Fruit fly (Drosophila melanogaster) Kc167 (cell line): ENCODE data around the gene CG17721.

ENCODE experiments used
- Myc ChIP-seq: fragments of >200 bp; optimal IDR thresholded peaks from 2 replicates; lab custom pipeline; 2017; ENCODE audit warnings: missing external identifiers
- Sin3A ChIP-seq: fragments of >200 bp; optimal IDR thresholded peaks from 2 replicates; lab custom pipeline; 2018; ENCODE audit warnings: missing external identifiers
- h ChIP-seq: fragments of >200 bp; optimal IDR thresholded peaks from 3 replicates; lab custom pipeline; 2018; ENCODE audit warnings: missing external identifiers
- insv ChIP-seq: fragments of >200 bp; optimal IDR thresholded peaks from 3 replicates; lab custom pipeline; 2018; ENCODE audit warnings: missing external identifiers
- psq ChIP-seq: fragments of >200 bp; optimal IDR thresholded peaks from 2 replicates; lab custom pipeline; 2017; ENCODE audit warnings: missing external identifiers
- ttk ChIP-seq: sonication (Bioruptor generic); optimal IDR thresholded peaks from 2 replicates; lab custom pipeline; 2017; ENCODE audit warnings: missing external identifiers

Gene CG17721

dm6 chr3R:11234918-11235371 is at the start of gene CG17721, which contains the start of gene Arfip:
Gene CG17721 (plus strand): TSS chr3R:11235140.
Gene Arfip (minus strand): TSS chr3R:11235013.
- TF ChIP-seq insv (lab: Kevin White, UChicago): no peak
- no peak for TF ChIP-seq Myc (lab: Kevin White, UChicago)
- TF ChIP-seq psq (lab: Kevin White, UChicago): no peak
- no peak for TF ChIP-seq h (lab: Kevin White, UChicago)
- no peak for TF ChIP-seq Sin3A
- no peak for TF ChIP-seq ttk

dm6 chr3R:11195792-11196191 is 39.1 kb upstream of the CG17721 start, which contains the start of gene CG18577:
Gene CG18577 (plus strand): TSS chr3R:11196092.
- no peak for TF ChIP-seq ttk
- no peak for TF ChIP-seq Myc (lab: Kevin White, UChicago)
- TF ChIP-seq psq (lab: Kevin White, UChicago): no peak
- TF ChIP-seq Sin3A: no peak
- TF ChIP-seq insv (lab: Kevin White, UChicago): no peak
- TF ChIP-seq h (lab: Kevin White, UChicago): no peak

dm6 chr3R:11196648-11197388 is 38.1 kb upstream of the CG17721 start:
- no peak for TF ChIP-seq Myc (lab: Kevin White, UChicago)
- no peak for TF ChIP-seq ttk
- no peak for TF ChIP-seq h (lab: Kevin White, UChicago)
- TF ChIP-seq insv (lab: Kevin White, UChicago): no peak

dm6 chr3R:11197389-11197716 is 37.6 kb upstream of the CG17721 start, which contains the start of gene cu:
Gene cu (plus strand): TSS chr3R:11197592.
- TF ChIP-seq insv (lab: Kevin White, UChicago): no peak
- no peak for TF ChIP-seq psq (lab: Kevin White, UChicago)
- TF ChIP-seq ttk: no peak
- TF ChIP-seq Myc (lab: Kevin White, UChicago): no peak
- no peak for TF ChIP-seq h (lab: Kevin White, UChicago)
- TF ChIP-seq Sin3A: no peak

- TF ChIP-seq psq (lab: Kevin White, UChicago) (no peak), Myc (lab: Kevin White, UChicago) (no peak), h (lab: Kevin White, UChicago) (no peak), insv (lab: Kevin White, UChicago) (no peak), Sin3A (no peak), ttk (no peak)
Observed at dm6 chr3R:11198062-11198472, 36.9 kb upstream of the CG17721 start.

dm6 chr3R:11199227-11199835 is 35.6 kb upstream of the CG17721 start:
- TF ChIP-seq Myc (lab: Kevin White, UChicago) (no peak), h (lab: Kevin White, UChicago) (no peak), insv (lab: Kevin White, UChicago) (no peak)

- TF ChIP-seq Myc (lab: Kevin White, UChicago): no peak
- TF ChIP-seq h (lab: Kevin White, UChicago): no peak
- no peak for TF ChIP-seq ttk
- TF ChIP-seq psq (lab: Kevin White, UChicago): no peak
Observed at dm6 chr3R:11200042-11200884, 34.7 kb upstream of the CG17721 start.

- TF ChIP-seq psq (lab: Kevin White, UChicago) (no peak), insv (lab: Kevin White, UChicago) (no peak), Myc (lab: Kevin White, UChicago) (no peak), ttk (no peak), Sin3A (no peak), h (lab: Kevin White, UChicago) (no peak)
Observed at dm6 chr3R:11200885-11201421, 34.0 kb upstream of the CG17721 start.

- TF ChIP-seq h (lab: Kevin White, UChicago) (no peak), Myc (lab: Kevin White, UChicago) (no peak), insv (lab: Kevin White, UChicago) (no peak), Sin3A (no peak), psq (lab: Kevin White, UChicago) (no peak), ttk (no peak)
Observed at dm6 chr3R:11208766-11209331, 26.1 kb upstream of the CG17721 start.

dm6 chr3R:11209801-11210402 is 25.0 kb upstream of the CG17721 start, which contains the start of the genes SdhC and Tctp:
Gene SdhC (minus strand): TSS chr3R:11209849.
Gene Tctp (plus strand): TSS chr3R:11210247.
- TF ChIP-seq h (lab: Kevin White, UChicago): no peak
- no peak for TF ChIP-seq ttk
- no peak for TF ChIP-seq insv (lab: Kevin White, UChicago)
- no peak for TF ChIP-seq psq (lab: Kevin White, UChicago)
- no peak for TF ChIP-seq Sin3A
- no peak for TF ChIP-seq Myc (lab: Kevin White, UChicago)
